Fruit fly (Drosophila melanogaster) whole organism, wandering third instar larva: ENCODE measurements around the gene CG4238.

Experiments
- Abd-B ChIP-seq: fragments of >200 bp; optimal IDR thresholded peaks from 2 replicates; lab custom pipeline; 2017; ENCODE audit warnings: missing biosample characterization, missing genetic modification characterization
- CG32264 ChIP-seq: fragments of 200-800 bp; sonication (Bioruptor generic); optimal IDR thresholded peaks from 2 replicates; lab custom pipeline; 2016; ENCODE audit warnings: missing biosample characterization, missing genetic modification characterization
- CG9705 ChIP-seq: fragments of 200-800 bp; sonication (Bioruptor generic); optimal IDR thresholded peaks from 2 replicates; lab custom pipeline; 2018; ENCODE audit warnings: missing biosample characterization, mild to moderate bottlenecking, missing genetic modification characterization
- CrebA ChIP-seq: fragments of 200-800 bp; sonication (Bioruptor generic); optimal IDR thresholded peaks from 2 replicates; lab custom pipeline; 2016; ENCODE audit warnings: missing biosample characterization, mild to moderate bottlenecking, missing genetic modification characterization, borderline replicate concordance
- Dfd ChIP-seq: fragments of >200 bp; optimal IDR thresholded peaks from 2 replicates; lab custom pipeline; 2017; ENCODE audit warnings: missing biosample characterization, missing genetic modification characterization
- Dif ChIP-seq: fragments of 200-275, 200-300 bp; sonication (Bioruptor generic); optimal IDR thresholded peaks from 2 replicates; lab custom pipeline; 2018; ENCODE audit warnings: missing biosample characterization, missing genetic modification characterization; ENCODE audit not compliant: partially characterized antibody
- GATAd ChIP-seq: sonication (Bioruptor generic); optimal IDR thresholded peaks from 2 replicates; lab custom pipeline; 2016; ENCODE audit warnings: missing biosample characterization, missing genetic modification characterization
- HLH106 ChIP-seq: fragments of 200-800 bp; optimal IDR thresholded peaks from 3 replicates; lab custom pipeline; 2019; ENCODE audit warnings: missing biosample characterization, mild to moderate bottlenecking, missing genetic modification characterization, moderate library complexity
- Hnf4 ChIP-seq: fragments of 200-800 bp; sonication (Bioruptor generic); optimal IDR thresholded peaks from 2 replicates; lab custom pipeline; 2016; ENCODE audit warnings: missing biosample characterization, mild to moderate bottlenecking, missing genetic modification characterization
- Hr78 ChIP-seq: fragments of >200 bp; optimal IDR thresholded peaks from 2 replicates; lab custom pipeline; 2017; ENCODE audit warnings: missing biosample characterization, missing genetic modification characterization
- Hr83 ChIP-seq: fragments of 200-300 bp; sonication (Bioruptor generic); optimal IDR thresholded peaks from 2 replicates; lab custom pipeline; 2016; ENCODE audit warnings: missing biosample characterization, mild to moderate bottlenecking, missing genetic modification characterization, moderate library complexity; ENCODE audit not compliant: poor library complexity, severe bottlenecking
- Jra ChIP-seq: sonication (Bioruptor generic); optimal IDR thresholded peaks from 2 replicates; lab custom pipeline; 2016; ENCODE audit warnings: missing biosample characterization, missing genetic modification characterization
- Mio ChIP-seq: sonication (Bioruptor generic); optimal IDR thresholded peaks from 2 replicates; lab custom pipeline; 2016; ENCODE audit warnings: missing biosample characterization, missing genetic modification characterization
- Myc ChIP-seq: fragments of >200 bp; optimal IDR thresholded peaks from 2 replicates; lab custom pipeline; 2017
- N ChIP-seq: fragments of >200 bp; optimal IDR thresholded peaks from 2 replicates; lab custom pipeline; 2018; ENCODE audit warnings: missing biosample characterization, missing external identifiers, missing genetic modification characterization
- OdsH ChIP-seq: fragments of 200-800 bp; sonication (Bioruptor generic); optimal IDR thresholded peaks from 2 replicates; lab custom pipeline; 2016; ENCODE audit warnings: missing biosample characterization, mild to moderate bottlenecking, missing genetic modification characterization
- Rel ChIP-seq, 2 experiments: fragments of 200-800 bp; sonication (Bioruptor generic) in 1 of 2; optimal IDR thresholded peaks; 2 replicates in 1 of 2; 3 replicates in 1 of 2; lab custom pipeline; 2016 to 2019; ENCODE audit warnings: mild to moderate bottlenecking in 2 of 2, missing biosample characterization in 2 of 2, missing genetic modification characterization in 2 of 2, moderate library complexity in 1 of 2
- Sp1 ChIP-seq: fragments of 200-800 bp; sonication (Bioruptor generic); optimal IDR thresholded peaks from 3 replicates; lab custom pipeline; 2019; ENCODE audit warnings: missing biosample characterization, mild to moderate bottlenecking, missing genetic modification characterization, moderate library complexity
- Vsx2 ChIP-seq: fragments of 200-300, 225-300 bp; sonication (Bioruptor generic); optimal IDR thresholded peaks from 2 replicates; lab custom pipeline; 2018; ENCODE audit warnings: missing biosample characterization, missing genetic modification characterization; ENCODE audit not compliant: partially characterized antibody
- br ChIP-seq: fragments of 200-800 bp; sonication (Bioruptor generic); optimal IDR thresholded peaks from 2 replicates; lab custom pipeline; 2016; ENCODE audit warnings: missing biosample characterization, missing genetic modification characterization
- brk ChIP-seq: fragments of 200-800 bp; sonication (Bioruptor generic); optimal IDR thresholded peaks from 2 replicates; lab custom pipeline; 2016; ENCODE audit warnings: missing biosample characterization, mild to moderate bottlenecking, missing genetic modification characterization
- dl ChIP-seq, 2 experiments: fragments of 175-275, 200-275 bp in 1 of 2; fragments of 200-275 bp in 1 of 2; sonication (Bioruptor generic); optimal IDR thresholded peaks; lab custom pipeline; 2018; ENCODE audit warnings: mild to moderate bottlenecking in 2 of 2, missing biosample characterization in 2 of 2, missing genetic modification characterization in 2 of 2, moderate library complexity in 2 of 2; ENCODE audit not compliant: partially characterized antibody in 2 of 2, insufficient read depth in 1 of 2
- dmrt93B ChIP-seq: fragments of 200-800 bp; sonication (Bioruptor generic); optimal IDR thresholded peaks from 2 replicates; lab custom pipeline; 2018; ENCODE audit warnings: missing biosample characterization, mild to moderate bottlenecking, missing genetic modification characterization
- dsf ChIP-seq: sonication (Bioruptor generic); optimal IDR thresholded peaks from 2 replicates; lab custom pipeline; 2016; ENCODE audit warnings: missing biosample characterization, missing genetic modification characterization, borderline replicate concordance
- ey ChIP-seq: fragments of 200-800 bp; sonication (Bioruptor generic); optimal IDR thresholded peaks from 2 replicates; lab custom pipeline; 2016; ENCODE audit warnings: missing biosample characterization, missing genetic modification characterization
- foxo ChIP-seq, 2 experiments: fragments of 200-800 bp; sonication (Bioruptor generic); optimal IDR thresholded peaks; 2 replicates in 1 of 2; 3 replicates in 1 of 2; lab custom pipeline; 2016 to 2017; ENCODE audit warnings: missing biosample characterization in 2 of 2, missing genetic modification characterization in 2 of 2
- fru ChIP-seq: fragments of 200-800 bp; sonication (Bioruptor generic); optimal IDR thresholded peaks from 3 replicates; lab custom pipeline; 2016; ENCODE audit warnings: missing biosample characterization, mild to moderate bottlenecking, missing genetic modification characterization
- h ChIP-seq: fragments of 200-800 bp; sonication (Bioruptor generic); optimal IDR thresholded peaks from 3 replicates; lab custom pipeline; 2016; ENCODE audit warnings: missing biosample characterization, mild to moderate bottlenecking, missing genetic modification characterization
- jim ChIP-seq: fragments of 175-275, 200-325 bp; sonication (Bioruptor generic); optimal IDR thresholded peaks from 2 replicates; lab custom pipeline; 2016; ENCODE audit warnings: missing biosample characterization, mild to moderate bottlenecking, missing genetic modification characterization
- lola ChIP-seq: fragments of >200 bp; optimal IDR thresholded peaks from 2 replicates; lab custom pipeline; 2017; ENCODE audit warnings: missing biosample characterization, missing genetic modification characterization
- pan ChIP-seq: fragments of >200 bp; optimal IDR thresholded peaks from 2 replicates; lab custom pipeline; 2017
- psq ChIP-seq: fragments of 200-800 bp; sonication (Bioruptor generic); optimal IDR thresholded peaks from 3 replicates; lab custom pipeline; 2017; ENCODE audit warnings: missing biosample characterization, mild to moderate bottlenecking, missing genetic modification characterization, moderate library complexity
- rgr ChIP-seq: fragments of 200-800 bp; sonication (Bioruptor generic); optimal IDR thresholded peaks from 3 replicates; lab custom pipeline; 2016; ENCODE audit warnings: missing biosample characterization, mild to moderate bottlenecking, missing genetic modification characterization
- sage ChIP-seq: fragments of 200-800 bp; sonication (Bioruptor generic); optimal IDR thresholded peaks from 2 replicates; lab custom pipeline; 2016; ENCODE audit warnings: missing biosample characterization, mild to moderate bottlenecking, missing genetic modification characterization
- sv ChIP-seq: fragments of 200-800 bp; sonication (Bioruptor generic); optimal IDR thresholded peaks from 3 replicates; lab custom pipeline; 2016; ENCODE audit warnings: missing biosample characterization, missing genetic modification characterization
- tai ChIP-seq: sonication (Bioruptor generic); optimal IDR thresholded peaks from 2 replicates; lab custom pipeline; 2016; ENCODE audit warnings: missing biosample characterization, missing genetic modification characterization
- usp ChIP-seq: fragments of >200 bp; optimal IDR thresholded peaks from 2 replicates; lab custom pipeline; 2017; ENCODE audit warnings: missing biosample characterization, missing genetic modification characterization
- woc ChIP-seq: sonication (Bioruptor generic); optimal IDR thresholded peaks from 2 replicates; lab custom pipeline; 2016; ENCODE audit warnings: missing biosample characterization, mild to moderate bottlenecking, missing genetic modification characterization

Gene CG4238

DNA sequence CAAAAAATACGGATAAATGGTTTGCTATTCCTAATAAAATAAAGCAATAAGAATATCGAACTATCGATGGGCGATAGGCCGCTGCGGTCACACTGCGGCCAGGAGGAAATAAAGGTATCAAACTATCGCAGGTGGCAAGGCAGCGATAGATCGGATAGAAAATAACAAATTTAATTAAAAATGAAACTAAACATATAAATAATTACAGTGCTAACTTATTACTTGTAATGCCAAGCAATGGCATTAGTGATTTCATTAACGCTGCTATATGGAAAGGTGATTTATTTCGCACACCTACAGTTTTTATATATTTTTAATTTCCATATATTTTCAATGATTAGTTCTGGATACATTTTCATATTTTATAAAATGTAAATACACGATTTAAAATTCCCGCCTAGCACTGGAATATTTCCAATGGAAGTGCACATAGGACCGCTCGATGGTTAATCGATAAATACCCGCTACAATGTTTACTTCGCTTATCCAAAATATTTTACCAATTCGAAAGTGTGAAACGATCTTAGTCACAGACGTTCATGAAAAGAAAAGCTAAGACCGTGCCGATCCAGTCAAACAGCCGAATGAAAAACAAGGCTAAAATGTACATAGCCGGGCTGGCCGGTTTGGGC, 28.8 kb upstream of the CG4238 start, which contains the start of the genes CG15356 and CG15362:
Gene CG15356, minus strand, starts transcription at position 48 of the 632 bp plus-strand sequence.
Gene CG15362, plus strand, starts transcription at position 469 of the 632 bp plus-strand sequence.
- TF ChIP-seq Rel (GFP tag; optimal IDR thresholded peaks at IDR 0.05; lab: Kevin White, UChicago) (no peak), Rel (tag; optimal IDR thresholded peaks at IDR 0.05; lab: Kevin White, UChicago) (no peak), Sp1 (GFP tag; lab: Kevin White, UChicago) (peak; percentile 25), br (no peak), h (peak; percentile 57), sage (GFP tag; lab: Kevin White, UChicago) (peak; percentile 77), foxo (GFP tag; optimal IDR thresholded peaks at IDR 0.05; lab: Kevin White, UChicago) (peak in 1 of 2 experiments; percentile 31), ey (GFP tag; lab: Kevin White, UChicago) (no peak), woc (GFP tag; lab: Kevin White, UChicago) (peak; percentile 48), fru (GFP tag; lab: Kevin White, UChicago) (peak; percentile 13), CG9705 (GFP tag; lab: Kevin White, UChicago) (peak; percentile 39), HLH106 (peak; percentile 42), CG32264 (peak; percentile 14), rgr (GFP tag; lab: Kevin White, UChicago) (peak; percentile 6), Hr83 (GFP tag; lab: Kevin White, UChicago) (peak; percentile 63)

dm6 chr2L:1981726-1982367, 27.8 kb upstream of the CG4238 start, which contains the start of gene CG7289:
TSS of gene CG7289 (plus strand) at chr2L:1982217.
- TF ChIP-seq Hr83 (GFP tag; lab: Kevin White, UChicago): peak; percentile 39
- no peak for TF ChIP-seq Hnf4 (GFP tag; lab: Kevin White, UChicago)
- TF ChIP-seq fru (GFP tag; lab: Kevin White, UChicago): no peak
- TF ChIP-seq brk: no peak
- no peak for TF ChIP-seq Rel (GFP tag; optimal IDR thresholded peaks at IDR 0.05; lab: Kevin White, UChicago)
- peak; percentile 68 for TF ChIP-seq Rel (tag; optimal IDR thresholded peaks at IDR 0.05; lab: Kevin White, UChicago)
- TF ChIP-seq jim: no peak
- TF ChIP-seq tai (GFP tag; lab: Kevin White, UChicago): no peak
- no peak for TF ChIP-seq lola (GFP tag; lab: Kevin White, UChicago)
- TF ChIP-seq Mio (GFP tag; lab: Kevin White, UChicago): no peak
- TF ChIP-seq ey (GFP tag; lab: Kevin White, UChicago): no peak
- no peak for TF ChIP-seq Jra (GFP tag; lab: Kevin White, UChicago)
- no peak for TF ChIP-seq psq
- TF ChIP-seq CG9705 (GFP tag; lab: Kevin White, UChicago): no peak
- TF ChIP-seq usp: no peak
- no peak for TF ChIP-seq Hr78 (GFP tag; lab: Kevin White, UChicago)
- peak; percentile 18 for TF ChIP-seq h
- no peak for TF ChIP-seq HLH106
- TF ChIP-seq foxo (GFP tag; optimal IDR thresholded peaks at IDR 0.05; lab: Kevin White, UChicago): peak in 1 of 2 experiments; percentile 33
- TF ChIP-seq Myc (lab: Kevin White, UChicago): no peak
- no peak for TF ChIP-seq Vsx2
- TF ChIP-seq dmrt93B: no peak
- TF ChIP-seq br: peak; percentile 16
- TF ChIP-seq OdsH: no peak
- TF ChIP-seq dsf: no peak
- TF ChIP-seq Sp1 (GFP tag; lab: Kevin White, UChicago): no peak
- no peak for TF ChIP-seq Dfd (GFP tag; lab: Kevin White, UChicago)
- TF ChIP-seq Dif (GFP tag; lab: Kevin White, UChicago): no peak
- TF ChIP-seq pan (lab: Kevin White, UChicago): no peak
- peak; percentile 32 for TF ChIP-seq sage (GFP tag; lab: Kevin White, UChicago)
- no peak for TF ChIP-seq woc (GFP tag; lab: Kevin White, UChicago)
- no peak for TF ChIP-seq dl (GFP tag; optimal IDR thresholded peaks at IDR 0.05; lab: Kevin White, UChicago; ENCODE audit: insufficient read depth in 1 of 2, partially characterized antibody in 2 of 2)
- no peak for TF ChIP-seq Abd-B
- TF ChIP-seq CrebA: no peak
- peak; percentile 15 for TF ChIP-seq rgr (GFP tag; lab: Kevin White, UChicago)
- no peak for TF ChIP-seq GATAd (GFP tag; lab: Kevin White, UChicago)
- peak; percentile 3 for TF ChIP-seq sv
- no peak for TF ChIP-seq N (GFP tag; lab: Kevin White, UChicago)
- no peak for TF ChIP-seq CG32264
